Worm (Caenorhabditis elegans) whole organism, young adult: ENCODE results near the gene rps-24.

ENCODE experiments used
- B0019.2 ChIP-seq: fragments of 200-800 bp; sonication (Bioruptor generic); conservative IDR thresholded peaks from 2 replicates; pipeline ENCODE4 v1.3.6; 2022; ENCODE audit warnings: missing genetic modification reagents, missing genetic modification characterization, missing compliant biosample characterization
- B0336.3 ChIP-seq: fragments of 200-800 bp; sonication (Bioruptor generic); IDR thresholded peaks from 2 replicates; pipeline ENCODE4 v1.3.6; 2022; ENCODE audit warnings: missing genetic modification characterization, missing compliant biosample characterization
- C06A6.2 ChIP-seq: fragments of 200-800 bp; sonication (Bioruptor generic); conservative IDR thresholded peaks from 2 replicates; pipeline ENCODE4 v1.3.6; 2022; ENCODE audit warnings: missing genetic modification characterization, missing compliant biosample characterization
- D2030.7 ChIP-seq: fragments of 200-800 bp; sonication (Bioruptor generic); IDR thresholded peaks from 2 replicates; pipeline ENCODE4 v1.3.6; 2022; ENCODE audit warnings: missing genetic modification reagents, missing genetic modification characterization, missing compliant biosample characterization
- F10E7.11 ChIP-seq: sonication (generic microtip); optimal IDR thresholded peaks from 2 replicates; lab custom pipeline; 2017; ENCODE audit warnings: mild to moderate bottlenecking, missing genetic modification characterization, moderate library complexity, missing compliant biosample characterization
- F22D6.2 ChIP-seq: sonication (generic microtip); optimal IDR thresholded peaks from 2 replicates; lab custom pipeline; 2016; ENCODE audit warnings: mild to moderate bottlenecking, missing genetic modification characterization, missing compliant biosample characterization
- F33H1.4 ChIP-seq: fragments of 200-800 bp; sonication (Bioruptor generic); IDR thresholded peaks from 2 replicates; pipeline ENCODE4 v1.3.6; 2022; ENCODE audit warnings: missing genetic modification reagents, missing genetic modification characterization, missing compliant biosample characterization
- F49E8.2 ChIP-seq: sonication (generic microtip); optimal IDR thresholded peaks from 3 replicates; lab custom pipeline; 2017; ENCODE audit warnings: missing genetic modification characterization, mild to moderate bottlenecking, missing compliant biosample characterization, antibody characterized with exemption, moderate library complexity; ENCODE audit not compliant: insufficient read depth
- F57C9.4 ChIP-seq: sonication (generic microtip); optimal IDR thresholded peaks from 2 replicates; lab custom pipeline; 2017; ENCODE audit warnings: mild to moderate bottlenecking, missing genetic modification characterization, missing compliant biosample characterization
- K12H6.12 ChIP-seq: fragments of 200-800 bp; sonication (Bioruptor generic); optimal IDR thresholded peaks from 2 replicates; lab custom pipeline; 2018; ENCODE audit warnings: mild to moderate bottlenecking, missing genetic modification characterization, missing compliant biosample characterization
- bed-2 ChIP-seq: fragments of 200-800 bp; sonication (Bioruptor generic); IDR thresholded peaks from 2 replicates; pipeline ENCODE4 v1.3.6; 2022; ENCODE audit warnings: missing genetic modification reagents, missing genetic modification characterization, missing compliant biosample characterization
- ceh-100 ChIP-seq: fragments of 200-800 bp; sonication (Bioruptor generic); IDR thresholded peaks from 2 replicates; pipeline ENCODE4 v1.3.6; 2022; ENCODE audit warnings: missing genetic modification reagents, missing genetic modification characterization, missing compliant biosample characterization
- ceh-91 ChIP-seq: fragments of 200-800 bp; sonication (Bioruptor generic); IDR thresholded peaks from 2 replicates; pipeline ENCODE4 v1.3.6; 2022; ENCODE audit warnings: missing genetic modification reagents, missing genetic modification characterization, missing compliant biosample characterization
- chd-7 ChIP-seq: sonication (generic microtip); optimal IDR thresholded peaks from 2 replicates; lab custom pipeline; 2016; ENCODE audit warnings: mild to moderate bottlenecking, missing genetic modification characterization, moderate library complexity, missing compliant biosample characterization
- dox-1 ChIP-seq: fragments of 200-800 bp; sonication (Bioruptor generic); IDR thresholded peaks from 2 replicates; pipeline ENCODE4 v1.3.6; 2022; ENCODE audit warnings: missing genetic modification reagents, missing genetic modification characterization, missing compliant biosample characterization
- dpl-1 ChIP-seq: fragments of 150-350 bp; optimal IDR thresholded peaks from 2 replicates; lab custom pipeline; 2014; ENCODE audit warnings: missing biosample characterization, missing genetic modification reagents, missing genetic modification characterization
- efl-1 ChIP-seq: fragments of 150-350 bp; optimal IDR thresholded peaks from 2 replicates; lab custom pipeline; 2014; ENCODE audit warnings: missing biosample characterization, missing genetic modification reagents, missing genetic modification characterization
- ekl-4 ChIP-seq: fragments of 200-800 bp; sonication (Bioruptor generic); IDR thresholded peaks from 2 replicates; pipeline ENCODE4 v1.3.6; 2022; ENCODE audit warnings: missing genetic modification reagents, missing genetic modification characterization, missing compliant biosample characterization
- hsf-1 ChIP-seq: fragments of 200-800 bp; sonication (Bioruptor generic); IDR thresholded peaks from 2 replicates; pipeline ENCODE4 v1.3.6; 2022; ENCODE audit warnings: missing genetic modification reagents, missing genetic modification characterization, missing compliant biosample characterization
- let-607 ChIP-seq, 2 experiments: fragments of 200-800 bp in 1 of 2; sonication (Bioruptor generic) in 1 of 2; sonication (generic microtip) in 1 of 2; optimal IDR thresholded peaks; 2 replicates each; lab custom pipeline; 2016 to 2018; ENCODE audit warnings: mild to moderate bottlenecking in 2 of 2, missing compliant biosample characterization in 2 of 2, missing genetic modification characterization in 2 of 2, moderate library complexity in 2 of 2, missing genotype in 1 of 2
- lin-40 ChIP-seq: sonication (generic microtip); optimal IDR thresholded peaks from 2 replicates; lab custom pipeline; 2016; ENCODE audit warnings: missing genetic modification characterization, mild to moderate bottlenecking, missing compliant biosample characterization, missing genotype, missing genetic modification reagents
- lin-54 ChIP-seq: fragments of 200-800 bp; sonication (Bioruptor generic); optimal IDR thresholded peaks from 2 replicates; lab custom pipeline; 2018; ENCODE audit warnings: mild to moderate bottlenecking, missing genetic modification characterization, missing compliant biosample characterization
- lsl-1 ChIP-seq: fragments of 200-800 bp; sonication (Bioruptor generic); optimal IDR thresholded peaks from 2 replicates; lab custom pipeline; 2018; ENCODE audit warnings: mild to moderate bottlenecking, missing genetic modification characterization, moderate library complexity, missing compliant biosample characterization
- lsy-27 ChIP-seq: sonication (generic microtip); optimal IDR thresholded peaks from 2 replicates; lab custom pipeline; 2017; ENCODE audit warnings: missing genetic modification characterization, mild to moderate bottlenecking, missing compliant biosample characterization, antibody characterized with exemption, missing genotype, borderline replicate concordance; ENCODE audit not compliant: insufficient read depth
- madf-10 ChIP-seq: sonication (generic microtip); optimal IDR thresholded peaks from 2 replicates; lab custom pipeline; 2016; ENCODE audit warnings: mild to moderate bottlenecking, missing genetic modification characterization, missing compliant biosample characterization
- madf-6 ChIP-seq: fragments of 200-800 bp; sonication (Bioruptor generic); IDR thresholded peaks from 2 replicates; pipeline ENCODE4 v1.3.6; 2022; ENCODE audit warnings: missing genetic modification reagents, missing genetic modification characterization, missing compliant biosample characterization
- mcd-1 ChIP-seq: fragments of 200-800 bp; sonication (Bioruptor generic); IDR thresholded peaks from 2 replicates; pipeline ENCODE4 v1.3.6; 2022; ENCODE audit warnings: missing genetic modification reagents, missing genetic modification characterization, missing compliant biosample characterization
- mel-28 ChIP-seq: sonication (generic microtip); optimal IDR thresholded peaks from 2 replicates; lab custom pipeline; 2016; ENCODE audit warnings: borderline replicate concordance, mild to moderate bottlenecking, missing genetic modification characterization, missing compliant biosample characterization
- mes-4 ChIP-seq: sonication (generic microtip); optimal IDR thresholded peaks from 2 replicates; lab custom pipeline; 2016; ENCODE audit warnings: missing genotype, missing genetic modification characterization, missing compliant biosample characterization
- nhr-80 ChIP-seq: sonication (generic microtip); optimal IDR thresholded peaks from 2 replicates; lab custom pipeline; 2016; ENCODE audit warnings: missing genetic modification characterization, missing compliant biosample characterization
- pha-4 ChIP-seq: fragments of 150-350 bp; sonication (generic microtip); optimal IDR thresholded peaks from 2 replicates; lab custom pipeline; 2014; ENCODE audit warnings: missing biosample characterization, missing genetic modification reagents, missing genetic modification characterization
- rcor-1 ChIP-seq: fragments of 200-800 bp; sonication (Bioruptor generic); IDR thresholded peaks from 2 replicates; pipeline ENCODE4 v1.3.6; 2022; ENCODE audit warnings: missing genetic modification reagents, missing genetic modification characterization, missing compliant biosample characterization
- snpc-1.3 ChIP-seq: sonication (generic microtip); optimal IDR thresholded peaks from 2 replicates; lab custom pipeline; 2017; ENCODE audit warnings: missing genetic modification characterization, mild to moderate bottlenecking, missing compliant biosample characterization, antibody characterized with exemption, moderate library complexity, missing genotype, missing genetic modification reagents; ENCODE audit not compliant: insufficient read depth
- snpc-3.4 ChIP-seq: sonication (generic microtip); optimal IDR thresholded peaks from 2 replicates; lab custom pipeline; 2017; ENCODE audit warnings: missing genetic modification characterization, mild to moderate bottlenecking, missing compliant biosample characterization, antibody characterized with exemption, moderate library complexity, missing genotype, missing genetic modification reagents
- snpc-4 ChIP-seq, 5 experiments: fragments of 150-350 bp in 1 of 5; sonication (generic microtip) in 4 of 5; optimal IDR thresholded peaks; 2 replicates each; lab custom pipeline; 2014 to 2018; ENCODE audit warnings: missing genetic modification characterization in 5 of 5, missing biosample characterization in 3 of 5, antibody characterized with exemption in 2 of 5, mild to moderate bottlenecking in 2 of 5, missing compliant biosample characterization in 2 of 5, missing genotype in 2 of 5, moderate library complexity in 2 of 5, missing genetic modification reagents in 1 of 5
- tbp1 ChIP-seq: fragments of 200-800 bp; sonication (Bioruptor generic); optimal IDR thresholded peaks from 2 replicates; lab custom pipeline; 2018; ENCODE audit warnings: mild to moderate bottlenecking, missing genetic modification characterization, missing compliant biosample characterization
- unc-130 ChIP-seq: sonication (generic microtip); optimal IDR thresholded peaks from 2 replicates; lab custom pipeline; 2016; ENCODE audit warnings: missing genetic modification reagents, missing genetic modification characterization, missing compliant biosample characterization
- unc-62 ChIP-seq: fragments of 150-350 bp; optimal IDR thresholded peaks from 2 replicates; lab custom pipeline; 2014; ENCODE audit warnings: missing biosample characterization, missing genetic modification reagents, missing genetic modification characterization
- zim-3 ChIP-seq: sonication (generic microtip); optimal IDR thresholded peaks from 2 replicates; lab custom pipeline; 2017; ENCODE audit warnings: mild to moderate bottlenecking, missing genetic modification characterization, moderate library complexity, missing compliant biosample characterization
- ztf-18 ChIP-seq: sonication (generic microtip); optimal IDR thresholded peaks from 2 replicates; lab custom pipeline; 2016; ENCODE audit warnings: missing genotype, mild to moderate bottlenecking, missing genetic modification characterization, missing compliant biosample characterization
- ztf-22 ChIP-seq: fragments of 200-800 bp; sonication (Bioruptor generic); optimal IDR thresholded peaks from 2 replicates; lab custom pipeline; 2018; ENCODE audit warnings: mild to moderate bottlenecking, missing genetic modification characterization, moderate library complexity, missing compliant biosample characterization
- ztf-3 ChIP-seq: fragments of 200-800 bp; sonication (Bioruptor generic); optimal IDR thresholded peaks from 2 replicates; lab custom pipeline; 2018; ENCODE audit warnings: mild to moderate bottlenecking, missing genetic modification characterization, missing compliant biosample characterization

The rps-24 gene

ce11 chrIV:377791-378190, 7.9 kb upstream of the rps-24 start:
- TF ChIP-seq let-607 (tag; optimal IDR thresholded peaks at IDR 0.05; lab: Kevin White, UChicago) = no peak

ce11 chrIV:378367-378766, 7.3 kb upstream of the rps-24 start:
- TF ChIP-seq nhr-80 (tag; lab: Kevin White, UChicago) (peak; percentile 63), ztf-18 (no peak), ztf-22 (GFP tag; lab: Kevin White, UChicago) (no peak), F22D6.2 (no peak), K12H6.12 (tag; lab: Kevin White, UChicago) (no peak), lin-40 (tag; lab: Kevin White, UChicago) (no peak), pha-4 (tag; lab: Kevin White, UChicago) (no peak), zim-3 (no peak)

ce11 chrIV:378838-379237, 6.8 kb upstream of the rps-24 start:
- TF ChIP-seq bed-2 (GFP tag; lab: Robert Waterston, UW) (no peak), B0336.3 (GFP tag; lab: Robert Waterston, UW) (no peak), F57C9.4 (tag; lab: Kevin White, UChicago) (no peak), snpc-3.4 (tag; lab: Kevin White, UChicago) (no peak), hsf-1 (GFP tag; lab: Robert Waterston, UW) (no peak), unc-62 (GFP tag; lab: Kevin White, UChicago) (no peak), mes-4 (no peak), F10E7.11 (tag; lab: Kevin White, UChicago) (no peak), chd-7 (tag; lab: Kevin White, UChicago) (no peak), let-607 (tag; optimal IDR thresholded peaks at IDR 0.05; lab: Kevin White, UChicago) (no peak), C06A6.2 (GFP tag; lab: Robert Waterston, UW) (no peak), tbp1 (no peak), ceh-100 (GFP tag; lab: Robert Waterston, UW) (no peak), pha-4 (tag; lab: Kevin White, UChicago) (no peak)

- TF ChIP-seq ekl-4 (GFP tag; lab: Robert Waterston, UW) = no peak
- peak; percentile 37 for TF ChIP-seq snpc-1.3 (tag; lab: Kevin White, UChicago)
- peak; percentile 84 for TF ChIP-seq D2030.7 (GFP tag; lab: Robert Waterston, UW)
- peak; percentile 97 for TF ChIP-seq lin-54
- no peak for TF ChIP-seq ztf-3 (GFP tag; lab: Kevin White, UChicago)
- no peak for TF ChIP-seq mel-28 (tag; lab: Kevin White, UChicago)
- TF ChIP-seq mcd-1 (GFP tag; lab: Robert Waterston, UW) = peak; percentile 15; the same call in 1 of the 2 replicates
- peak; percentile 66 for TF ChIP-seq F49E8.2 (tag; lab: Kevin White, UChicago)
- peak; percentile 92 for TF ChIP-seq F33H1.4 (GFP tag; lab: Robert Waterston, UW)
- TF ChIP-seq madf-6 (GFP tag; lab: Robert Waterston, UW) = peak; percentile 67
- TF ChIP-seq rcor-1 (GFP tag; lab: Robert Waterston, UW) = no peak
- TF ChIP-seq B0019.2 (GFP tag; lab: Robert Waterston, UW) = no peak
- peak; percentile 91 for TF ChIP-seq efl-1 (GFP tag; lab: Kevin White, UChicago)
- no peak for TF ChIP-seq lsy-27 (tag; lab: Kevin White, UChicago)
- peak; percentile 53 for TF ChIP-seq dpl-1 (GFP tag; lab: Kevin White, UChicago)
- no peak for TF ChIP-seq madf-10 (tag; lab: Kevin White, UChicago)
- no peak for TF ChIP-seq C06A6.2 (GFP tag; lab: Robert Waterston, UW)
- TF ChIP-seq dox-1 (GFP tag; lab: Robert Waterston, UW) = peak; percentile 53; the same call in 1 of the 2 replicates
- TF ChIP-seq lsl-1 (GFP tag; lab: Kevin White, UChicago) = peak; percentile 65
- TF ChIP-seq snpc-4 (GFP tag; optimal IDR thresholded peaks at IDR 0.05; lab: Kevin White, UChicago) = peak; percentile 2
- TF ChIP-seq snpc-4 (tag; optimal IDR thresholded peaks at IDR 0.05; lab: Kevin White, UChicago) = peak in 1 of 4 experiments; percentile 17
- TF ChIP-seq ceh-91 = peak; percentile 41; the same call in 1 of the 2 replicates
- TF ChIP-seq unc-130 = peak; percentile 52
Observed at ce11 chrIV:379605-380004, 6.1 kb upstream of the rps-24 start.
